Worm (Caenorhabditis elegans) whole organism, L3 larva: Measurements from ENCODE around the gene lim-8.

Experiments
- aly-2 ChIP-seq: fragments of 150-350 bp; optimal IDR thresholded peaks from 2 replicates; lab custom pipeline; 2014; ENCODE audit warnings: missing biosample characterization, missing genetic modification characterization
- ceh-82 ChIP-seq: fragments of 150-350 bp; optimal IDR thresholded peaks from 2 replicates; lab custom pipeline; 2014; ENCODE audit warnings: missing biosample characterization, missing genetic modification characterization

DNA sequence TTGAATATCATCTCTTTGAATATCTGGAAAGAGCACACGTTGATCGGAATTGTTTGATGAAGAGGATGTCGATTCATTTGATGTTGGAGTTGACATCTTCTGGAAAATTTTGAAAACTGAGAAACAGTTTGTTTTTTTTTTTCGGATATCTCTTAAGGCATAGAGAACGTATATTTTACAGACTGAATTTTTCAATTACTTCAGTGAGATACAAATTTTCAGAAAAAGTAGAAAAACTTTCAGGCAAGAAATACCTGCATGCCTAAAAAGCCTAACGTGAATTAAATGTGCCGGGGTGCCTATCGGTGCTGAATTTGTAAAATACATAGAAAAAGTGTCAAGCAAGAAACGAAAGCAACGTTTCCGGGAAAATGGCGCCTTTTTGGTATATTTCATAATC lies 54.1 kb downstream of the lim-8 start, which contains the start of gene zak-1:
- TF ChIP-seq aly-2 (tag; lab: Kevin White, UChicago) (no peak), ceh-82 (tag; lab: Kevin White, UChicago) (no peak)
